Fruit fly (Drosophila melanogaster) whole organism, pupa: ENCODE measurements around the gene Sur-8.

Experiments used
- CG10348 ChIP-seq: fragments of 200-800 bp; sonication (Bioruptor generic); IDR thresholded peaks from 2 replicates; pipeline ENCODE4 v1.3.6; 2022; ENCODE audit warnings: missing biosample characterization, missing genetic modification characterization
- CG12605 ChIP-seq: fragments of 200-800 bp; sonication (Bioruptor generic); IDR thresholded peaks from 2 replicates; pipeline ENCODE4 v1.3.6; 2022; ENCODE audit warnings: missing biosample characterization, missing genetic modification characterization
- CG8159 ChIP-seq: fragments of 200-800 bp; sonication (Bioruptor generic); optimal IDR thresholded peaks from 3 replicates; lab custom pipeline; 2018; ENCODE audit warnings: missing biosample characterization, mild to moderate bottlenecking, missing genetic modification characterization, moderate library complexity
- D1 ChIP-seq: fragments of 200-800 bp; sonication (Bioruptor generic); optimal IDR thresholded peaks from 2 replicates; lab custom pipeline; 2018; ENCODE audit warnings: missing biosample characterization, mild to moderate bottlenecking, missing genetic modification characterization, moderate library complexity
- Pif1B ChIP-seq: fragments of 200-800 bp; sonication (Bioruptor generic); optimal IDR thresholded peaks from 3 replicates; lab custom pipeline; 2016; ENCODE audit warnings: missing biosample characterization, missing genetic modification characterization
- fd96Ca ChIP-seq: fragments of 200-800 bp; sonication (Bioruptor generic); IDR thresholded peaks from 3 replicates; pipeline ENCODE4 v1.3.6; 2022; ENCODE audit warnings: missing biosample characterization, missing genetic modification characterization
- gl ChIP-seq: fragments of 200-800 bp; sonication (Bioruptor generic); optimal IDR thresholded peaks from 2 replicates; lab custom pipeline; 2018; ENCODE audit warnings: missing biosample characterization, mild to moderate bottlenecking, missing genetic modification characterization
- rn ChIP-seq: fragments of 200-800 bp; sonication (Bioruptor generic); IDR thresholded peaks from 2 replicates; pipeline ENCODE4 v1.3.6; 2022; ENCODE audit warnings: missing biosample characterization, missing genetic modification characterization

- TF ChIP-seq gl (tag; lab: Kevin White, UChicago) (no peak), fd96Ca (GFP tag; lab: Robert Waterston, UW) (no peak), CG10348 (GFP tag; lab: Robert Waterston, UW) (no peak), D1 (tag; lab: Kevin White, UChicago) (no peak), CG12605 (GFP tag; lab: Robert Waterston, UW) (no peak), rn (GFP tag; lab: Robert Waterston, UW) (no peak), Pif1B (no peak), CG8159 (tag; lab: Kevin White, UChicago) (no peak)
Observed at dm6 chr3R:17346212-17346611, 56.1 kb downstream of the Sur-8 start.
